Worm (Caenorhabditis elegans): ENCODE data around the gene cfap-20.

ce11 chrIII:3503286-3503685 is 34.0 kb downstream of the cfap-20 start, which contains the start of gene rpl-16:
- no peak for TF ChIP-seq hlh-15 (tag; optimal IDR thresholded peaks at IDR 0.05)
- no peak for TF ChIP-seq ceh-48 (tag; optimal IDR thresholded peaks at IDR 0.05)
- no peak for TF ChIP-seq lin-11 (tag; optimal IDR thresholded peaks at IDR 0.05)
- TF ChIP-seq fkh-10 (GFP tag; optimal IDR thresholded peaks at IDR 0.05) = no peak
- no peak for TF ChIP-seq hlh-13 (GFP tag; optimal IDR thresholded peaks at IDR 0.05)
- no peak for TF ChIP-seq unc-86 (tag; optimal IDR thresholded peaks at IDR 0.05)
- TF ChIP-seq C38D4.7 (GFP tag; optimal IDR thresholded peaks at IDR 0.05) = no peak
- TF ChIP-seq ceh-24 (tag; optimal IDR thresholded peaks at IDR 0.05) = no peak
- TF ChIP-seq fkh-6 (tag; optimal IDR thresholded peaks at IDR 0.05) = no peak
- TF ChIP-seq ceh-14 (tag; optimal IDR thresholded peaks at IDR 0.05) = no peak
- TF ChIP-seq dve-1 (tag; optimal IDR thresholded peaks at IDR 0.05) = no peak
- TF ChIP-seq pag-3 (tag; optimal IDR thresholded peaks at IDR 0.05; ENCODE audit: borderline replicate concordance) = no peak
- TF ChIP-seq pha-4 (tag; optimal IDR thresholded peaks at IDR 0.05) = no peak
